Fruit fly (Drosophila melanogaster): ENCODE results near the gene tal-3A.
A peak's percentile ranks its signal among the peaks of the same experiment; 100 is the strongest.

tal-3A gene

DNA sequence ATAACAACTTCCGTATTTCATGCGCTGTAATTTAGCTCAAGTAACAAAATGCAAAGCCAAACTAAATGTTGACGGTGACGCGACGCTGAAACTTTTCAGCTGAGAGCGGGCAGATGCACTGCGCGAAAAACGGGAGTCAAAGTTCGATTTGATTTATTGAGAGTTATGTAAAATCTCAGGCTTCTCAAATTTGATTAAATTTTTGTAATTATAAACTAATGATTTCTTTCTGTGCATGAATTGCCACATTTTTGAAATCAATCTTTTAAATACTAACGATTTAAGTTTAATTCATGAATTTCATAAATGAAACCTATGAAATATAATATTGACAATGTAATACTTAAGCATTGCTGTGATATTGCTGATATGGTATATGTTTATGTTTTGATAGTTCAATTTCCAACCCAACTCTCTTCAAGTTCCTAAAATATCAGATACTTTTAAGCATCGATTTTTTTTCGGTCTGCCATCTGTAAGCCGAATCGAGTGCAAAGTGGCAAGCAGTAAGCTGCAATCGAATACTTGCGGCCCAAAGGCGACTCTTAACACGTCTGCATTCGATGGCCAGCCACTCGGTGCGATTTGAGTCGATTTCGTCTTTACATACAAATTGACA, 9.8 kb downstream of the tal-3A start (continued):
- TF ChIP-seq CG13296 (GFP tag; optimal IDR thresholded peaks at IDR 0.05) (no peak), pb (GFP tag; optimal IDR thresholded peaks at IDR 0.05) (no peak)

DNA sequence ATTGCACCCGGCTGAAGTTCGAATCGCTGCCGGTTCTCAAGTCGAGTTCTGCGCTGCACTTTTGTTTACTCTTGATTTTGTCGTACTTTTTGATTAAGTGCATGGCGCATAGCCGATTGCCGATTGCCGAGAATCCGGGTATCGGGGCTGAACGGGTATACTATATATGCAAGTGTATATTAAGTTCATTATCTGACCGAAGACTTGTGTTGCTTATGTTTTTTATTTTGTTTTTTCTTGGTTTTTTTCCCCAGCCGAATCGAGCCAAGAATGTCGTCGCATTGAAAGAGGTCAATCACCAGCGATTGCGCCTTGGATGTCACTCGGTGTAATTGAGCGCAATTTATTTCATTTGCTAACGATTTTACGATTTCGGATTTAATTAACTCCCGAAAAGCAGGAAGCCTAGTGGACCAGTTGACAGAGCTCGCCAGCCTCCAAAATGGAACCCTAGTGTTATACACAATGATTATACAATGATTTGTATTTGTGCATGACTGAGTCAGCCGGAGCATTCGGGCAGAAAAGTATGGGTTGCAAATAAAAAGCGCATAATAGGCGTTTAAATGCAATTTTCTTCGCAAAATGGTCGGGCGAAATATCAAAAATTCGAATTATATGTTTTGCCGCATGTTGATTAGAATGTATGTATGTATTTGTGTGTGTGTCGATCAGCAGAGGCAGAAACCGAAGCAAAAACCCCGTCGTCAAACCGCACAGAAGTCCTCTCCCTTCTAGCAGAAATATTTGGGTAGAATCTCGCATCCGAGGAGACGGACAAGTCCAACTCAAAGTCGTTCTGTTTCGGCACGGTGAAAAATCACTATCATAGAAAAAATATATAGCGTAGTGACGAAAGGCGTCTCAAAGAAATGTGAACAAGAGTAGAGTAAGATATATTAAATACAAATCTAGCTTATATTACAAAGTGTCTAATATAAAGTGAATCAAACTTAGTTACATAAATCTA, 15.3 kb downstream of the tal-3A start, which contains the start of gene Mst87F:
TSS of gene Mst87F (minus strand) at position 56 of the 970 bp plus-strand sequence.
- TF ChIP-seq sens (GFP tag) (peak; percentile 57), CG1024 (GFP tag; IDR thresholded peaks at IDR 0.05) (no peak), Sry-δ (GFP tag; optimal IDR thresholded peaks at IDR 0.05) (no peak), Meics (GFP tag; optimal IDR thresholded peaks at IDR 0.05) (peak; percentile 15), Ets65A (GFP tag) (peak; percentile 26), nom (GFP tag; optimal IDR thresholded peaks at IDR 0.05) (peak; percentile 32), az2 (GFP tag; optimal IDR thresholded peaks at IDR 0.05) (no peak), CG7786 (GFP tag; optimal IDR thresholded peaks at IDR 0.05) (no peak), CG3838 (GFP tag; optimal IDR thresholded peaks at IDR 0.05) (no peak), CG2199 (GFP tag; IDR thresholded peaks at IDR 0.05) (no peak), lmd (GFP tag; IDR thresholded peaks at IDR 0.05) (no peak), Doc3 (GFP tag; IDR thresholded peaks at IDR 0.05; ENCODE audit: partially characterized antibody) (no peak), CG16863 (GFP tag; optimal IDR thresholded peaks at IDR 0.05) (no peak), Aef1 (GFP tag; IDR thresholded peaks at IDR 0.05) (no peak)

DNA sequence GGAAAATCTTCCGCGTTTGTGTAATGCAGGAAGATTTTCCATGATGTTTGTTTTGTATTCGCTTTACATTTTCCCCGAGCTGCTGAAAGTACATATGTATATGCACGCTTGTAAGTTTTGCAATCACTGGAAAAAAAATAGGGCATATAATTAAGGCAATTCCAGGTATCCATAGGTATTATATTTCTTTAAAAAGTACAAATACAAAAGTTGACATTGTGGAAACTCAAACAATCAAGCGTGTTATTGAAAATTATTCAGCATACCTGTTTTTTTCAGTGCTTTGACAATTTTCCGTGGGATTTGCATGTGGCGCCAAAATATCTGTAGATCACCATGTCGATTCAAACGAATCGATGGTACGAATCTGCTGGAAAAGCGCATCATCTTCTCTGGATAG, 18.1 kb downstream of the tal-3A start:
- TF ChIP-seq CG15514 (GFP tag; optimal IDR thresholded peaks at IDR 0.05): no peak
- TF ChIP-seq ara (GFP tag; IDR thresholded peaks at IDR 0.05): no peak
- TF ChIP-seq CG1529 (GFP tag; optimal IDR thresholded peaks at IDR 0.05): no peak
- TF ChIP-seq rib (GFP tag; IDR thresholded peaks at IDR 0.05): no peak
- TF ChIP-seq Xrp1 (GFP tag; IDR thresholded peaks at IDR 0.05): no peak
- TF ChIP-seq CG2202 (tag; optimal IDR thresholded peaks at IDR 0.05): no peak
- TF ChIP-seq phol (tag; optimal IDR thresholded peaks at IDR 0.05): peak; percentile 10
- peak; percentile 56 for TF ChIP-seq Drgx (GFP tag; IDR thresholded peaks at IDR 0.05)
- TF ChIP-seq sens (GFP tag): peak; percentile 55
- no peak for TF ChIP-seq sr (GFP tag; IDR thresholded peaks at IDR 0.05)

DNA sequence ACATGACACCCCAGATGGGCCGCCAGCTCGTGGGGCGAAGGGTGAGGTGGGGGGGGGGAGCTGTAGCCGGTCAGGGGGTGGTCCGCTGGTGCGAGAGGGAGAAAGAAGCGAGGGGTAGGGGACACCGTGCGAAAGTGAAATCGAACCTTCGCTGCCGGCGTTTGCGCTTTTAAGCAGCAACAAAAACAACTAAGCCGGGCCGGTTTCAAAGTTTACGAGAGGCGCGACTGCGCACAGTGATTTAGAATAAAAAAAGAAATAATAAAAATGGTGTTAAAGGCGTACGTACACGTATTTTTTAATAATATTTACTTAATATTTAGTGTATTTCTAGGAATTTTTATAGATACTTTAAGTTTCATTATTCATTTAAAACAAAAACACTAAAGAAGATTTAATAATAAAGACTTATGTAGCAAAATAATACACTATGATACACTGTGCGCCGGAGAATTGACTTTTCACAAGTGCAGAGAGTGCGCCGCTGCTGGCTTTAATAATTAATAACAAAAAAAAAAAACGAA, 18.7 kb downstream of the tal-3A start:
- TF ChIP-seq CG33213 (GFP tag; optimal IDR thresholded peaks at IDR 0.05) (no peak), Meics (GFP tag; optimal IDR thresholded peaks at IDR 0.05) (no peak), CG14965 (GFP tag; optimal IDR thresholded peaks at IDR 0.05; ENCODE audit: borderline replicate concordance) (no peak), CG18619 (GFP tag; optimal IDR thresholded peaks at IDR 0.05) (peak; percentile 23), CG10274 (GFP tag; optimal IDR thresholded peaks at IDR 0.05) (no peak), CG18476 (GFP tag; optimal IDR thresholded peaks at IDR 0.05) (no peak), h (optimal IDR thresholded peaks at IDR 0.05) (no peak), fd96Cb (tag; optimal IDR thresholded peaks at IDR 0.05) (no peak), CG10543 (GFP tag; optimal IDR thresholded peaks at IDR 0.05) (no peak), CG1792 (GFP tag; optimal IDR thresholded peaks at IDR 0.05) (no peak), ase (GFP tag; IDR thresholded peaks at IDR 0.05) (peak; percentile 61; the same call in 1 of the 3 replicates), HHEX (GFP tag; optimal IDR thresholded peaks at IDR 0.05) (no peak), CG6254 (GFP tag; optimal IDR thresholded peaks at IDR 0.05) (no peak), Max (GFP tag; optimal IDR thresholded peaks at IDR 0.05) (no peak), run (tag; optimal IDR thresholded peaks at IDR 0.05) (no peak), CG9215 (GFP tag; IDR thresholded peaks at IDR 0.05) (0 out of 2 replicates have a peak, but pooled peaks have one; percentile 25), zen2 (GFP tag; IDR thresholded peaks at IDR 0.05; ENCODE audit: partially characterized antibody) (no peak), CG10462 (GFP tag; optimal IDR thresholded peaks at IDR 0.05) (no peak), CG13296 (GFP tag; optimal IDR thresholded peaks at IDR 0.05) (no peak), wek (GFP tag; optimal IDR thresholded peaks at IDR 0.05) (no peak), zfh2 (GFP tag; optimal IDR thresholded peaks at IDR 0.05) (no peak), pho (GFP tag; optimal IDR thresholded peaks at IDR 0.05) (no peak)

Measured in whole organism, embryonic.